Fruit fly (Drosophila melanogaster): ENCODE data around the gene Jon99Fi.

Gene Jon99Fi

DNA sequence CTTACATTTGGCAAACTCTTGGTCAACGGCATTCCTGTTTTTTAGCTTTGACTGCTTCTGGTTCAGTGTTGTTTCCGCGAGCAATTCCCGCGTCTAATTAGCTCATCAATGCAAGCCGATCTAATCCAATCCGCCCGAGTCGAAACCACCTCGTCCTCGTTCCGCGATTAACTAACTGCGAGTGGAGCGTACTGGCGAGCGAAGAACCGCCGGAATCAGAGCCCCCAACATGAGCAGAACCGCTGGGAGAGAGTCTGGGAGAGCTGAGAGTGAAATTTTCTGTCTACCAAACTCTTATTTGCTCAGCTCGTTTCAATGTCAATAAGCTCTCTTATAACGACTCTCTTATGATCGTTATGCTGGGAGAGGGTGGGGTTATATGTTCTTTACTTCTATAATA lies 38.5 kb upstream of the Jon99Fi start (continued):
- TF ChIP-seq tna (GFP tag; IDR thresholded peaks at IDR 0.05; ENCODE audit: partially characterized antibody) (no peak), salm (tag; optimal IDR thresholded peaks at IDR 0.05) (peak; percentile 17), CG30403 (GFP tag; optimal IDR thresholded peaks at IDR 0.05) (no peak), GATAe (GFP tag; conservative IDR thresholded peaks at IDR 0.05) (no peak), MBD-R2 (GFP tag; IDR thresholded peaks at IDR 0.05) (peak; percentile 67; the same call in 1 of the 2 replicates), CG2712 (tag; optimal IDR thresholded peaks at IDR 0.05) (peak; percentile 35), CG15269 (tag; optimal IDR thresholded peaks at IDR 0.05) (peak; percentile 14), CG14860 (GFP tag; IDR thresholded peaks at IDR 0.05; ENCODE audit: partially characterized antibody) (no peak), CG6689 (GFP tag; IDR thresholded peaks at IDR 0.05) (no peak; the same call in none of the 2 replicates), CG15696 (tag; optimal IDR thresholded peaks at IDR 0.05) (peak; percentile 45), CG10565 (GFP tag; optimal IDR thresholded peaks at IDR 0.05) (peak; percentile 48), CG11456 (GFP tag; IDR thresholded peaks at IDR 0.05) (peak; percentile 85), CG8290 (GFP tag; optimal IDR thresholded peaks at IDR 0.05) (peak; percentile 77), CG8290 (tag; optimal IDR thresholded peaks at IDR 0.05) (peak; percentile 50 to 79), CG15479 (GFP tag; optimal IDR thresholded peaks at IDR 0.05) (no peak), Mes4 (GFP tag; optimal IDR thresholded peaks at IDR 0.05) (peak; percentile 79), CG4707 (GFP tag; optimal IDR thresholded peaks at IDR 0.05) (peak; percentile 68), B-H1 (GFP tag; IDR thresholded peaks at IDR 0.05) (peak; percentile 77; the same call in 1 of the 3 replicates), ro (GFP tag; IDR thresholded peaks at IDR 0.05) (peak; percentile 31; the same call in 1 of the 2 replicates), CG6765 (GFP tag; optimal IDR thresholded peaks at IDR 0.05) (peak; percentile 75), Vsx1 (GFP tag; optimal IDR thresholded peaks at IDR 0.05) (peak; percentile 88), Usf (GFP tag; optimal IDR thresholded peaks at IDR 0.05) (no peak), danr (GFP tag; IDR thresholded peaks at IDR 0.05) (0 out of 2 replicates have a peak, but pooled peaks have one; percentile 22), ci (GFP tag; IDR thresholded peaks at IDR 0.05) (peak; percentile 91), h (optimal IDR thresholded peaks at IDR 0.05) (no peak), Oaz (GFP tag; IDR thresholded peaks at IDR 0.05) (no peak), wek (GFP tag; optimal IDR thresholded peaks at IDR 0.05) (peak; percentile 83), D19B (GFP tag; optimal IDR thresholded peaks at IDR 0.05) (no peak), CG10462 (GFP tag; optimal IDR thresholded peaks at IDR 0.05) (peak; percentile 69), chn (GFP tag; optimal IDR thresholded peaks at IDR 0.05) (peak; percentile 33), CG12071 (GFP tag; optimal IDR thresholded peaks at IDR 0.05) (peak; percentile 88), Hmx (GFP tag; optimal IDR thresholded peaks at IDR 0.05) (no peak), Mad (GFP tag; optimal IDR thresholded peaks at IDR 0.05) (peak; percentile 70), ind (GFP tag; optimal IDR thresholded peaks at IDR 0.05) (no peak), Hmr (GFP tag; optimal IDR thresholded peaks at IDR 0.05) (peak; percentile 90), Adf1 (GFP tag; IDR thresholded peaks at IDR 0.05) (peak; percentile 65; the same call in 1 of the 2 replicates), ssp (GFP tag; IDR thresholded peaks at IDR 0.05) (peak; percentile 35; the same call in 1 of the 2 replicates), CG12391 (tag; optimal IDR thresholded peaks at IDR 0.05) (no peak), crc (GFP tag; optimal IDR thresholded peaks at IDR 0.05) (peak; percentile 39), CG8924 (tag; optimal IDR thresholded peaks at IDR 0.05) (no peak), H2.0 (GFP tag; IDR thresholded peaks at IDR 0.05) (peak; percentile 39; the same call in 1 of the 2 replicates), CG31365 (tag; optimal IDR thresholded peaks at IDR 0.05) (peak; percentile 61), phol (tag; optimal IDR thresholded peaks at IDR 0.05) (no peak), CG11504 (tag; optimal IDR thresholded peaks at IDR 0.05) (peak; percentile 32), CG30431 (GFP tag; optimal IDR thresholded peaks at IDR 0.05) (peak; percentile 21), sima (GFP tag; optimal IDR thresholded peaks at IDR 0.05) (no peak), tll (GFP tag; optimal IDR thresholded peaks at IDR 0.05) (no peak), CG2199 (GFP tag; IDR thresholded peaks at IDR 0.05) (no peak), CG9932 (GFP tag; IDR thresholded peaks at IDR 0.05) (0 out of 2 replicates have a peak, but pooled peaks have one; percentile 4), CG11560 (tag; IDR thresholded peaks at IDR 0.05) (no peak), eve (GFP tag; optimal IDR thresholded peaks at IDR 0.05) (no peak), Side (GFP tag; optimal IDR thresholded peaks at IDR 0.05) (peak; percentile 82)
